Worm (Caenorhabditis elegans) whole organism, L4 larva: ENCODE data around the gene F15G9.2.

Experiments
- ama-1 ChIP-seq: fragments of 150-350 bp; optimal IDR thresholded peaks from 2 replicates; lab custom pipeline; 2014; ENCODE audit warnings: inconsistent platforms, mixed read lengths
- egl-27 ChIP-seq: sonication (generic microtip); optimal IDR thresholded peaks from 3 replicates; lab custom pipeline; 2017; ENCODE audit warnings: missing biosample characterization, missing genetic modification reagents, missing genetic modification characterization
- nhr-10 ChIP-seq: fragments of 150-350 bp; optimal IDR thresholded peaks from 2 replicates; lab custom pipeline; 2014; ENCODE audit warnings: missing biosample characterization, missing genetic modification characterization
- nhr-25 ChIP-seq: sonication (generic microtip); optimal IDR thresholded peaks from 2 replicates; lab custom pipeline; 2017; ENCODE audit warnings: missing genetic modification characterization, mild to moderate bottlenecking, missing compliant biosample characterization, antibody characterized with exemption, moderate library complexity, borderline replicate concordance; ENCODE audit not compliant: insufficient read depth
- spr-3 ChIP-seq: fragments of 200-800 bp; sonication (Bioruptor generic); optimal IDR thresholded peaks from 2 replicates; lab custom pipeline; 2018; ENCODE audit warnings: mild to moderate bottlenecking, missing genetic modification characterization, missing compliant biosample characterization
- unc-62 ChIP-seq, 3 experiments: fragments of 150-350 bp in 1 of 3; sonication (generic microtip); optimal IDR thresholded peaks in 2 of 3; peaks in 1 of 3; 1 replicate in 1 of 3; 2 replicates in 2 of 3; lab custom pipeline; 2014 to 2017; ENCODE audit warnings: missing biosample characterization in 3 of 3, missing genetic modification characterization in 3 of 3, missing genetic modification reagents in 3 of 3, missing genotype in 1 of 3
- zag-1 ChIP-seq: fragments of 150-350 bp; optimal IDR thresholded peaks from 2 replicates; lab custom pipeline; 2014; ENCODE audit warnings: missing biosample characterization, missing genetic modification characterization
- zfp-3 ChIP-seq: fragments of 200-800 bp; sonication (Bioruptor generic); conservative IDR thresholded peaks from 2 replicates; pipeline ENCODE4 v1.3.6; 2022; ENCODE audit warnings: missing genetic modification reagents, missing genetic modification characterization, missing compliant biosample characterization
- ztf-11 ChIP-seq: fragments of 150-350 bp; optimal IDR thresholded peaks from 2 replicates; lab custom pipeline; 2014; ENCODE audit warnings: missing biosample characterization, missing genetic modification characterization

- TF ChIP-seq spr-3 (GFP tag; lab: Kevin White, UChicago) (no peak), unc-62 (GFP tag; optimal IDR thresholded peaks at IDR 0.05 in 1 of 2; lab: Kevin White, UChicago) (no peak), unc-62 (tag; optimal IDR thresholded peaks at IDR 0.05; lab: Kevin White, UChicago) (no peak), nhr-25 (no peak), ama-1 (lab: Kevin White, UChicago) (no peak), ztf-11 (tag; lab: Kevin White, UChicago) (no peak), zag-1 (tag; lab: Kevin White, UChicago) (no peak), nhr-10 (tag; lab: Kevin White, UChicago) (no peak), egl-27 (tag; lab: Kevin White, UChicago) (no peak), zfp-3 (GFP tag; lab: Robert Waterston, UW) (no peak)
Observed at ce11 chrX:9698359-9698758, 15.2 kb downstream of the F15G9.2 start, which contains the start of gene dyf-7.
